Fruit fly (Drosophila melanogaster): ENCODE measurements around the gene CG34179.

Gene CG34179

DNA sequence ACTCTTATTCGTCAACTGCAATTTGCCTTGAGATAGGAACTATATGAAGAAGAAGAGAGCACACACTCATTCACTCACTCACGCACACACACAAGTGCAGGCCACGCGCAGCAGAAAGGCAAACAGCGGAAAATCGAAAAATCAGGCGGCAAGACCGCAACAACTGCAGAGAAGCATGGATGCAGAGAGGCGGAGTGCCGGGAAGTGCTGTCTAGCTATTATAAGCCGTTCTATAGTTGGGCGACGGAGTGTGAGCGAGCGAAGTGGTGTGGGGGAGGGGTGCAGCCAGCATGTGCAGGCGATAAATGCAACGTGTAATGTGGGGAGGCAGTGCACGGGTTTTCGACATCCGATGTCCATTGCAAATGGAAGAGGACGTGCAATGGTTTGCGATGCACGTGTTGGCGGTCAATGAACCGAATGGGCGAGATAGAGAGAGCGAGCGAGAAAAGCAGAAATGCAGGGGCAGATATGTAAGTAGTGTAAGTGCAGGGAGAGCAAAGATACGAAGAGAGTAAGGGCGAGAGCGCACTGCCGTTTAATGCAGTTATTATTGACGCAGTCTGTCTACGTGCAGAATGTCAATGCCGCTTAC is 30.3 kb upstream of the CG34179 start:
- TF ChIP-seq noc (tag; optimal IDR thresholded peaks at IDR 0.05) = no peak

DNA sequence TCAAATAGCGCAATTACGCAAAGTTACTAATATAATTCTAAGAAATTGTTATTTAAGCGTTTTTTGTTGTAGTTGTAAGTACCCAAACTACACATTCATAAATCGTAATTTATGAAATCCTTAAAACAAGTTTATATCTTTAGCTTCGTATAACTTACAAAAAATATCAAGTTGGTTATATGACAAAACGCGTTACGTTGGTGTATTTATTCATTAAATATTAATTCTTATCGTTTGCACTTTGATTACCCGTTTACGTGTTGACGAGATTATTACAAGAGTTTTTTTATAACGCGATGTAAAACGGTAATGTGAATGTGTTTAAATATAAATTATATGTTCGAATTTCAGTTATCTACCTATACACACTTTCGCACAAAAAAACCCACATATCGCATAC is 29.1 kb upstream of the CG34179 start:
- TF ChIP-seq noc (tag; optimal IDR thresholded peaks at IDR 0.05) = no peak

DNA sequence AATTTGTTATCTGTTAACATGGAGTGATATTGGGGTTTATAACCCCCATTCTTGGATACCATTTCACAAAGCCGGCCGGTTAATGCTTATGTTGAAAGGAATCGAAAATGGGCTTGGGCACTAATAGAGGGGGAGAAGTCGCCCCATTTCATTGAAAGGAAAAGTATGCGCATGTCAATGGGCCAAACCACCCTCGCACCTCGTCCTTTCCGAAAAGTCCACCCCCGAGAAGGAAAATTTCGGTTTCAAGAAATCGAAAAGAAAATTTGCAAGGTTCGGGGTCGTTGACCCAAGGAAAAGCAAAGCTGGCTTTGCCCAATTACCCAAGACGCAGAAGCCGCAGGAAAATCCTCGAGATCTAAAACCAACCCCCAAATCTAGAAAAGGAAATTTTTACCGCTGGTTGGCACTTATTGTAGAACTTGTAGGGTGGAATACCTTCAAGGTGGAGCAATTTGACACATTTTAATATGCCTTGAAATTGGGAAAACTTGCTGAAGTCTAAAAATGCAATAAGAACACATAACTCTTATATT is 28.4 kb upstream of the CG34179 start:
- TF ChIP-seq noc (tag; optimal IDR thresholded peaks at IDR 0.05) = no peak

DNA sequence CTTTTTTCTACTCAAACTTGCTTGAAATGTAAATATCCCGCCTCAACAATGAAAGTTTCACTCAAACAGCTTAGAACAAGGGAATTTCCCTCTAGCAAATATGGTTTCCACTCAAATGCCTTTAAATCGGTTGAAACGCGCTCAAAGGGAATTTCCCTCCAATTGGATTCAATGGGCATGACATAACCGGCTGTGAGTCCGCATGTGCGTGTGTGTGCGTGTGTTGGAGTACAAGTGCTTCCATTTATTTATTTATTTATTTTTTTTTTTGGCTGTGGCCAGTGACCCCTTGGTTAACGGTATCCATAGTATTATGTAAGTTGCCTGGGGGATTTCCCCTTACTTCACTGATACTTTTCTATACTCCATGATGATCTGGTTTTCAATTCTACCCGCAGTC is 27.6 kb upstream of the CG34179 start:
- no peak for TF ChIP-seq noc (tag; optimal IDR thresholded peaks at IDR 0.05)

DNA sequence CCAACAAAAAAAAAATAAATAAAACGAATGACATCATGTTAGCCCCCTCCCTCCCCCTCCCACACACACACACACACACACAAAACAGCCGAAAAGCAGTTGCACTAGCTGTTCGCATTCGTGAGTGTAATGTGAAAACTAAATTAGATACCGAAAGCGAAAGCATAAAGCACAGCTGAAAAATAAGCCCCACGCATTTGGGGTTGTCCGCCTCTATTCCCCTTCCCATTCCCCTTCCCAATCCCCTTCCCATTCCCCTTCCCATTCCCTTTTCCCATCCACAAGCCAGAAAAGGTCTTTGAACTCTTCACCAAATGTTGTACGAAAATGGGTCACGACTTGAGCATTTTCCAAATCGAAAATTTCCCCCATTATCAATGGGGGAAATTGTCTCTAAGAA is 26.8 kb upstream of the CG34179 start:
- no peak for TF ChIP-seq noc (tag; optimal IDR thresholded peaks at IDR 0.05)

- TF ChIP-seq noc (tag; optimal IDR thresholded peaks at IDR 0.05) = no peak
Observed at dm6 chr2L:6074314-6074713, 25.8 kb upstream of the CG34179 start.

DNA sequence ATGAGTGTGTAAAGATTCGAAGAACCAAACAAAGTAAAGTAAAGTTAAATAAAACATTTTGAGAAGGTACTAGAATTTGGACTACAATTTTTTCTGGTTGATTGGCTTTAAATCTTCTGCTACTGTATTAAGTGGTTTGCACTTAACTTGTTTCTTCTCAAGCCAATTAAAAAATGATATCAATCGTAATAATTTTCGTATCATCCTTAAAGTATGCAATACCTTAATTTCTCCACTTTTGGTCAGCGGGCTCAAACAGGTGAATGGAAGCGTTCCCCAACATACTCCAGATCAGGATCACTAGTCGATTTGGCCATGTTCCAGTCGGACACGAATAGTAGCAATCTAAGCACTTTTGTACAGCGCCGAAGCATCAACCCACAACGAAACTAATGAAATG is 25.4 kb upstream of the CG34179 start:
- TF ChIP-seq noc (tag; optimal IDR thresholded peaks at IDR 0.05) = no peak

dm6 chr2L:6072124-6072523 is 23.6 kb upstream of the CG34179 start:
- TF ChIP-seq noc (tag; optimal IDR thresholded peaks at IDR 0.05) = no peak

dm6 chr2L:6070656-6071231 is 22.2 kb upstream of the CG34179 start, which contains the start of the genes CG9154 and Kr-h2:
Gene CG9154, minus strand, starts transcription at chr2L:6070686.
Gene Kr-h2, plus strand, starts transcription at chr2L:6070990.
- TF ChIP-seq noc (tag; optimal IDR thresholded peaks at IDR 0.05) = no peak

dm6 chr2L:6068544-6069251 is 20.2 kb upstream of the CG34179 start, which contains the start of the genes CG9150 and Pfdn1:
Gene CG9150, minus strand, starts transcription at chr2L:6068594.
Gene Pfdn1, plus strand, starts transcription at chr2L:6069079.
- no peak for TF ChIP-seq noc (tag; optimal IDR thresholded peaks at IDR 0.05)

DNA sequence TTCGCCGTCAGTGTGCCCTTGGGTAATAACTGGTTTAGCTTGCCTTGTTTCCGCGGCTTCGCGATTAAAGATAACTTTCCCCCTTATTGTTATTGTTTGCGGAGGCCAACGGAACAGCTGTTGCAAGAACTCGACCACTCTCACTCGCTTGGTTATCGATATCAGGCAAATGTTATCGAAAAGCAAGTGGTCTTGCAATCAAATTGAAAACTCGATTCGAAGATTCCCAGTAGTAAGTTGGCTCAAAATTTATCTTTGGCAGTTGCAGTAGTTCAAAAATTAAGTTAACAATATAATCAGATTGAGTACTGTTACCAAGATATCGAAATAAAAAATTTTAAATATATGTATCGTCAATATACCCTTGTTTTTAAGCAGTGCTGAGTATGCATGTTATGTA is 17.3 kb upstream of the CG34179 start, which contains the start of the genes Fbw5 and CG9147:
Gene Fbw5 (minus strand): TSS at position 131 of the 400 bp plus-strand sequence.
Gene CG9147 (plus strand): TSS at position 175 of the 400 bp plus-strand sequence.
- TF ChIP-seq noc (tag; optimal IDR thresholded peaks at IDR 0.05) = peak; percentile 99

dm6 chr2L:6062382-6063082 is 14.0 kb upstream of the CG34179 start, which contains the start of the genes ND-51 and CG13994:
Gene ND-51, minus strand, starts transcription at chr2L:6062757.
Gene CG13994, plus strand, starts transcription at chr2L:6062989.
- no peak for TF ChIP-seq noc (tag; optimal IDR thresholded peaks at IDR 0.05)

- TF ChIP-seq noc (tag; optimal IDR thresholded peaks at IDR 0.05) = no peak
Observed at dm6 chr2L:6060210-6060609, 11.7 kb upstream of the CG34179 start, which contains the start of gene CG34180. Gene CG34180, plus strand, starts transcription at chr2L:6060510.

DNA sequence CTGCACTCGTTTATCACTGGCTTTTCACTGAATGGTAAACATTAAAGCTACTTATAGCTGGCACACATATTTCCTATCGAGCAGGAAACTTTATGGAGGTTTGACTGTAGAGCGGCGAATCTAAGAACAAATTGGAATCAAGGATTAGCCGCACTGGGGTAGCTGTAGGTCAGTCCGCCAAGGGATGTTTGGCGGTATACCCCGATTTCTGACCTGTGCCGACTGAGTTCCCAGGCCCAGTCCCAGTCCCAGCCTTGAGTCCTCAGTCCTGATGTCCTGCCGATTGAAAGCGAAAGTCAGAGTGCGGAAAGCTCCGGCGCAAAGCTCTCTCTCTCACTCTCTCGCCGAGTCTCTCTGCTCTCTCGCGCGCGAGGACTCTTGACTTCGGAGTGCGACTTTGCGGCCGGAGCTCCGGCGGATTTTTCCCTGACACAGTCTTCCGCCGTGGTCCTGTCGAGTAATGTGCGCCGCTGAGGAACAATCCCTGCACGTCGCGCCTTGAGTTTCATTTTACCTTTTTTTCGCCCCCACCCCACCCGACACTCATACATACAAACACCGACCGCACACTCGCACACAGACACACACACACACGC is 5.5 kb upstream of the CG34179 start, which contains the start of gene CG13995:
Gene CG13995 (plus strand): TSS at position 429 of the 596 bp plus-strand sequence.
- TF ChIP-seq noc (tag; optimal IDR thresholded peaks at IDR 0.05) = no peak

dm6 chr2L:6051212-6051621 is 2.7 kb upstream of the CG34179 start:
- TF ChIP-seq noc (tag; optimal IDR thresholded peaks at IDR 0.05) = peak; percentile 95
